Worm (Caenorhabditis elegans) whole organism, mixed stage, embryonic: ENCODE data around the gene pgp-5.

Experiments used
- M03D4.4 ChIP-seq: sonication (generic microtip); optimal IDR thresholded peaks from 2 replicates; lab custom pipeline; 2017; ENCODE audit warnings: mild to moderate bottlenecking, missing genetic modification characterization, missing compliant biosample characterization
- bed-3 ChIP-seq: fragments of 200-800 bp; sonication (Bioruptor generic); optimal IDR thresholded peaks from 3 replicates; lab custom pipeline; 2018; ENCODE audit warnings: mild to moderate bottlenecking, missing genetic modification characterization, moderate library complexity, missing compliant biosample characterization
- blmp-1 ChIP-seq: fragments of 150-350 bp; optimal IDR thresholded peaks from 2 replicates; lab custom pipeline; 2014; ENCODE audit warnings: missing biosample characterization, missing genetic modification characterization
- ceh-39 ChIP-seq: fragments of 150-350 bp; optimal IDR thresholded peaks from 2 replicates; lab custom pipeline; 2014; ENCODE audit warnings: missing biosample characterization, missing genetic modification characterization
- ceh-43 ChIP-seq: fragments of 200-800 bp; sonication (Bioruptor generic); optimal IDR thresholded peaks from 2 replicates; lab custom pipeline; 2018; ENCODE audit warnings: mild to moderate bottlenecking, missing genetic modification characterization, moderate library complexity, missing compliant biosample characterization
- ceh-83 ChIP-seq: fragments of 200-800 bp; sonication (Bioruptor generic); optimal IDR thresholded peaks from 2 replicates; lab custom pipeline; 2018; ENCODE audit warnings: mild to moderate bottlenecking, missing genetic modification characterization, missing compliant biosample characterization
- ces-1 ChIP-seq: fragments of 150-350 bp; optimal IDR thresholded peaks from 2 replicates; lab custom pipeline; 2014; ENCODE audit warnings: missing biosample characterization, missing genetic modification reagents, missing genetic modification characterization
- drap-1 ChIP-seq: fragments of 200-800 bp; sonication (Bioruptor generic); optimal IDR thresholded peaks from 3 replicates; lab custom pipeline; 2018; ENCODE audit warnings: mild to moderate bottlenecking, missing genetic modification characterization, missing compliant biosample characterization
- elt-1 ChIP-seq: sonication (generic microtip); optimal IDR thresholded peaks from 2 replicates; lab custom pipeline; 2017; ENCODE audit warnings: missing genetic modification characterization, mild to moderate bottlenecking, missing compliant biosample characterization, antibody characterized with exemption, moderate library complexity, borderline replicate concordance; ENCODE audit not compliant: insufficient read depth
- flh-1 ChIP-seq: fragments of 200-800 bp; sonication (Bioruptor generic); optimal IDR thresholded peaks from 2 replicates; lab custom pipeline; 2018; ENCODE audit warnings: mild to moderate bottlenecking, missing genetic modification characterization, moderate library complexity, missing compliant biosample characterization
- ham-2 ChIP-seq: fragments of 200-800 bp; sonication (Bioruptor generic); optimal IDR thresholded peaks from 2 replicates; lab custom pipeline; 2018; ENCODE audit warnings: mild to moderate bottlenecking, missing genetic modification characterization, missing compliant biosample characterization
- hlh-1 ChIP-seq: fragments of 150-350 bp; optimal IDR thresholded peaks from 2 replicates; lab custom pipeline; 2014; ENCODE audit warnings: missing biosample characterization, missing genetic modification reagents, missing genetic modification characterization
- lin-13 ChIP-seq: fragments of 150-350 bp; optimal IDR thresholded peaks from 2 replicates; lab custom pipeline; 2014; ENCODE audit warnings: missing biosample characterization, missing genetic modification characterization
- lin-32 ChIP-seq: fragments of 200-800 bp; sonication (Bioruptor generic); optimal IDR thresholded peaks from 2 replicates; lab custom pipeline; 2018; ENCODE audit warnings: mild to moderate bottlenecking, missing genetic modification characterization, missing compliant biosample characterization
- lsy-2 ChIP-seq: fragments of 150-350 bp; optimal IDR thresholded peaks from 2 replicates; lab custom pipeline; 2014; ENCODE audit warnings: missing biosample characterization, missing genetic modification characterization
- mab-5 ChIP-seq: fragments of 150-350 bp; optimal IDR thresholded peaks from 2 replicates; lab custom pipeline; 2014; ENCODE audit warnings: missing biosample characterization, missing genetic modification characterization
- mep-1 ChIP-seq: fragments of 150-350 bp; optimal IDR thresholded peaks from 2 replicates; lab custom pipeline; 2017; ENCODE audit warnings: missing biosample characterization, missing genetic modification reagents, missing genetic modification characterization, inconsistent platforms
- nhr-12 ChIP-seq: fragments of 150-350 bp; optimal IDR thresholded peaks from 2 replicates; lab custom pipeline; 2014; ENCODE audit warnings: missing biosample characterization, missing genetic modification characterization
- nhr-237 ChIP-seq: fragments of 150-350 bp; optimal IDR thresholded peaks from 2 replicates; lab custom pipeline; 2014; ENCODE audit warnings: missing biosample characterization, missing genetic modification characterization
- nhr-28 ChIP-seq: fragments of 150-350 bp; optimal IDR thresholded peaks from 2 replicates; lab custom pipeline; 2014; ENCODE audit warnings: missing biosample characterization, missing genetic modification characterization
- nhr-76 ChIP-seq: sonication (generic microtip); optimal IDR thresholded peaks from 2 replicates; lab custom pipeline; 2017; ENCODE audit warnings: missing biosample characterization, missing genetic modification characterization
- pha-4 ChIP-seq: fragments of 150-350 bp; optimal IDR thresholded peaks from 2 replicates; lab custom pipeline; 2018; ENCODE audit warnings: missing biosample characterization, missing genetic modification reagents, missing genetic modification characterization
- sem-2 ChIP-seq: fragments of 200-800 bp; sonication (Bioruptor generic); optimal IDR thresholded peaks from 2 replicates; lab custom pipeline; 2018; ENCODE audit warnings: mild to moderate bottlenecking, missing genetic modification characterization, missing compliant biosample characterization
- snpc-4 ChIP-seq: fragments of 150-350 bp; optimal IDR thresholded peaks from 2 replicates; lab custom pipeline; 2014; ENCODE audit warnings: missing biosample characterization, missing genetic modification characterization
- sptf-1 ChIP-seq: sonication (generic microtip); optimal IDR thresholded peaks from 2 replicates; lab custom pipeline; 2017; ENCODE audit warnings: mild to moderate bottlenecking, missing genetic modification characterization, moderate library complexity, missing compliant biosample characterization
- tbx-8 ChIP-seq: fragments of 200-800 bp; sonication (Bioruptor generic); optimal IDR thresholded peaks from 2 replicates; lab custom pipeline; 2018; ENCODE audit warnings: mild to moderate bottlenecking, missing genetic modification characterization, moderate library complexity, missing compliant biosample characterization
- unc-120 ChIP-seq: sonication (generic microtip); optimal IDR thresholded peaks from 2 replicates; lab custom pipeline; 2017; ENCODE audit warnings: missing genetic modification characterization, missing compliant biosample characterization; ENCODE audit not compliant: poor library complexity, severe bottlenecking
- unc-39 ChIP-seq: fragments of 150-350 bp; optimal IDR thresholded peaks from 2 replicates; lab custom pipeline; 2014; ENCODE audit warnings: missing biosample characterization, missing genetic modification characterization
- unc-62 ChIP-seq: fragments of 150-350 bp; optimal IDR thresholded peaks from 2 replicates; lab custom pipeline; 2014; ENCODE audit warnings: missing biosample characterization, missing genetic modification reagents, missing genetic modification characterization
- zip-8 ChIP-seq: fragments of 150-350 bp; optimal IDR thresholded peaks from 2 replicates; lab custom pipeline; 2014; ENCODE audit warnings: missing biosample characterization, missing genetic modification characterization
- ztf-11 ChIP-seq: fragments of 150-350 bp; optimal IDR thresholded peaks from 2 replicates; lab custom pipeline; 2014; ENCODE audit warnings: missing biosample characterization, missing genetic modification characterization

Gene pgp-5

ce11 chrX:10891890-10892289, 32.8 kb upstream of the pgp-5 start, which contains the start of gene F47B10.3:
F47B10.3 (plus strand) TSS chrX:10892190.
- no peak for TF ChIP-seq unc-39 (tag; lab: Kevin White, UChicago)
- no peak for TF ChIP-seq unc-62 (GFP tag; lab: Kevin White, UChicago)
- no peak for TF ChIP-seq nhr-28
- no peak for TF ChIP-seq lsy-2 (tag; lab: Kevin White, UChicago)
- TF ChIP-seq pha-4 = no peak
- no peak for TF ChIP-seq sem-2 (GFP tag; lab: Kevin White, UChicago)
- TF ChIP-seq bed-3 (GFP tag; lab: Kevin White, UChicago) = no peak
- no peak for TF ChIP-seq mab-5 (tag; lab: Kevin White, UChicago)
- no peak for TF ChIP-seq unc-120 (tag; lab: Kevin White, UChicago)
- TF ChIP-seq ces-1 (GFP tag; lab: Kevin White, UChicago) = no peak
- no peak for TF ChIP-seq nhr-12 (tag; lab: Kevin White, UChicago)
- no peak for TF ChIP-seq drap-1 (GFP tag; lab: Kevin White, UChicago)
- no peak for TF ChIP-seq ceh-39
- TF ChIP-seq elt-1 (tag; lab: Kevin White, UChicago) = no peak
- no peak for TF ChIP-seq zip-8 (tag; lab: Kevin White, UChicago)

- TF ChIP-seq mep-1 (no peak), bed-3 (GFP tag; lab: Kevin White, UChicago) (no peak), ceh-43 (GFP tag; lab: Kevin White, UChicago) (no peak), zip-8 (tag; lab: Kevin White, UChicago) (no peak), hlh-1 (no peak), blmp-1 (no peak), ceh-83 (GFP tag; lab: Kevin White, UChicago) (no peak), ceh-39 (no peak), mab-5 (tag; lab: Kevin White, UChicago) (no peak), drap-1 (GFP tag; lab: Kevin White, UChicago) (no peak), lsy-2 (tag; lab: Kevin White, UChicago) (no peak), flh-1 (GFP tag; lab: Kevin White, UChicago) (no peak)
Observed at ce11 chrX:10890965-10891364, 31.9 kb upstream of the pgp-5 start, which contains the start of gene F47B10.4. F47B10.4 (plus strand) TSS chrX:10891265.

- TF ChIP-seq ces-1 (GFP tag; lab: Kevin White, UChicago) (no peak), unc-62 (GFP tag; lab: Kevin White, UChicago) (no peak), unc-39 (tag; lab: Kevin White, UChicago) (no peak), blmp-1 (no peak), nhr-12 (tag; lab: Kevin White, UChicago) (no peak), hlh-1 (no peak), tbx-8 (no peak), ceh-83 (GFP tag; lab: Kevin White, UChicago) (no peak), sptf-1 (no peak), zip-8 (tag; lab: Kevin White, UChicago) (no peak)
Observed at ce11 chrX:10890456-10890855, 31.4 kb upstream of the pgp-5 start, which contains the start of gene F47B10.5. F47B10.5 (minus strand) TSS chrX:10890556.

- no peak for TF ChIP-seq ceh-83 (GFP tag; lab: Kevin White, UChicago)
- no peak for TF ChIP-seq mab-5 (tag; lab: Kevin White, UChicago)
- no peak for TF ChIP-seq lin-13
- TF ChIP-seq sem-2 (GFP tag; lab: Kevin White, UChicago) = no peak
- no peak for TF ChIP-seq ztf-11 (tag; lab: Kevin White, UChicago)
- no peak for TF ChIP-seq bed-3 (GFP tag; lab: Kevin White, UChicago)
- no peak for TF ChIP-seq zip-8 (tag; lab: Kevin White, UChicago)
- no peak for TF ChIP-seq sptf-1
- no peak for TF ChIP-seq ham-2 (GFP tag; lab: Kevin White, UChicago)
- no peak for TF ChIP-seq hlh-1
- no peak for TF ChIP-seq ceh-39
- TF ChIP-seq mep-1 = no peak
- no peak for TF ChIP-seq unc-120 (tag; lab: Kevin White, UChicago)
- TF ChIP-seq lin-32 = no peak
- no peak for TF ChIP-seq elt-1 (tag; lab: Kevin White, UChicago)
- no peak for TF ChIP-seq drap-1 (GFP tag; lab: Kevin White, UChicago)
- no peak for TF ChIP-seq unc-62 (GFP tag; lab: Kevin White, UChicago)
- no peak for TF ChIP-seq tbx-8
Observed at ce11 chrX:10888201-10888600, 29.1 kb upstream of the pgp-5 start, which contains the start of gene F47B10.6. F47B10.6 (plus strand) TSS chrX:10888501.

- TF ChIP-seq nhr-28 = no peak
- no peak for TF ChIP-seq M03D4.4 (tag; lab: Kevin White, UChicago)
- TF ChIP-seq nhr-237 (tag; lab: Kevin White, UChicago) = no peak
- TF ChIP-seq nhr-76 = no peak
- no peak for TF ChIP-seq ham-2 (GFP tag; lab: Kevin White, UChicago)
- no peak for TF ChIP-seq mep-1
- TF ChIP-seq sptf-1 = no peak
- no peak for TF ChIP-seq bed-3 (GFP tag; lab: Kevin White, UChicago)
- TF ChIP-seq snpc-4 (tag; lab: Kevin White, UChicago) = no peak
- TF ChIP-seq lsy-2 (tag; lab: Kevin White, UChicago) = no peak
Observed at ce11 chrX:10885872-10886271, 26.8 kb upstream of the pgp-5 start, which contains the start of gene T21E8.5. T21E8.5 (plus strand) TSS chrX:10886172.
